Fruit fly (Drosophila melanogaster) whole organism, prepupa: ENCODE data around the gene CG7724.

Experiments
- CG11902 ChIP-seq: fragments of 200-800 bp; sonication (Bioruptor generic); optimal IDR thresholded peaks from 3 replicates; lab custom pipeline; 2016; ENCODE audit warnings: missing biosample characterization, missing genetic modification characterization
- CG16779 ChIP-seq: fragments of 200-800 bp; sonication (Bioruptor generic); optimal IDR thresholded peaks from 3 replicates; lab custom pipeline; 2017; ENCODE audit warnings: missing biosample characterization, mild to moderate bottlenecking, missing genetic modification characterization
- CG31627 ChIP-seq: fragments of 200-800 bp; sonication (Bioruptor generic); optimal IDR thresholded peaks from 3 replicates; lab custom pipeline; 2016; ENCODE audit warnings: missing biosample characterization, missing genetic modification characterization
- CG34406 ChIP-seq: fragments of 200-800 bp; sonication (Bioruptor generic); optimal IDR thresholded peaks from 3 replicates; lab custom pipeline; 2016; ENCODE audit warnings: missing biosample characterization, missing genetic modification characterization
- CG9139 ChIP-seq: fragments of 200-800 bp; sonication (Bioruptor generic); optimal IDR thresholded peaks from 3 replicates; lab custom pipeline; 2017; ENCODE audit warnings: missing biosample characterization, mild to moderate bottlenecking, missing genetic modification characterization
- Ets21C ChIP-seq: fragments of 200-800 bp; sonication (Bioruptor generic); optimal IDR thresholded peaks from 3 replicates; lab custom pipeline; 2016; ENCODE audit warnings: missing biosample characterization, missing genetic modification characterization
- Ets96B ChIP-seq: fragments of 200-800 bp; optimal IDR thresholded peaks from 2 replicates; lab custom pipeline; 2019; ENCODE audit warnings: missing biosample characterization, mild to moderate bottlenecking, missing genetic modification characterization, moderate library complexity
- Gug ChIP-seq: fragments of 200-800 bp; sonication (Bioruptor generic); IDR thresholded peaks from 2 replicates; pipeline ENCODE4 v1.3.6; 2022; ENCODE audit warnings: missing biosample characterization, missing genetic modification characterization
- Hr38 ChIP-seq: sonication (Bioruptor generic); optimal IDR thresholded peaks from 2 replicates; lab custom pipeline; 2016; ENCODE audit warnings: missing biosample characterization, missing genetic modification characterization
- cyc ChIP-seq: fragments of 200-800 bp; sonication (Bioruptor generic); optimal IDR thresholded peaks from 3 replicates; lab custom pipeline; 2016; ENCODE audit warnings: missing biosample characterization, missing genetic modification characterization
- dac ChIP-seq: fragments of 200-800 bp; sonication (Bioruptor generic); optimal IDR thresholded peaks from 2 replicates; lab custom pipeline; 2017; ENCODE audit warnings: missing biosample characterization, mild to moderate bottlenecking, missing genetic modification characterization
- esn ChIP-seq: fragments of 200-800 bp; sonication (Bioruptor generic); optimal IDR thresholded peaks from 2 replicates; lab custom pipeline; 2016; ENCODE audit warnings: missing biosample characterization, mild to moderate bottlenecking, missing genetic modification characterization, moderate library complexity
- pdm3 ChIP-seq: fragments of 200-800 bp; sonication (Bioruptor generic); optimal IDR thresholded peaks from 3 replicates; lab custom pipeline; 2016; ENCODE audit warnings: missing biosample characterization, missing genetic modification characterization

DNA sequence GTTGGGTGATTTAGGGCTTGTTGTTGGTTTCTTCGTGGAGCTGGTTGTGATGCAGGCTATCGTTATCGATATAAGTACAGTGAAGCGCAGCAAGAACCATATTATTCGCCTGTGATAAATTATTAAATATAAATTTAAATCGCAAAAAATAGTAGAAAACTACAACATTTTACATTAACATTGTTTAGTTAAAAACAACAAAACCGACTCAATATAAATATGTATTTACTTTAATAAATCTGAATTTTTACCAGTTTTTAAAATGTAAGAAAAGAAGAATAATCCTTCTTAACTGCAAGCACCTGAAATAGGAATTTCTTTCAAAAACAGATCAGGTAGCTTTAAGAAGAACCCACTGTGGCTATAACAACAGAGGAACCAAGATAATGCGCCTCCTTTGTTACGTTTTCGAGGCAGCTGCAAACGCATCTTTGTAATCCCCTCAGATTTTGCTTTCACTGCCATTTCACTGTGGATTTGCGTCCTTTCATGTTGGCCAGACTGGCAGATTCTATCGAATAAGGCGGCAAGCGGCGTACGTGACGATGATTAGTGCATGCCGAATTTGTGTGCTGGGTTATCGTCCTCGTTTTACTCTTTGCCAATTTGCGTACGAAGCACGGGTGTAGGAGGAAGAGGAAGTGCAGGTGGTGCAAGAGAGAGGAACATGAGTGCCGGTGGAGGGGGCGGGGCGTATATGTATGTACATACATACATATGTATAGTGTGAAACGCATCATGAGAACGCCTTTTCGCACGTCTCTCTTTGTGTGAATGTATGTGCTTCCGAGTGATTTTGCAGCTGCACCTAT, 44.7 kb upstream of the CG7724 start:
- TF ChIP-seq Hr38 (GFP tag; lab: Kevin White, UChicago) (no peak), pdm3 (GFP tag; lab: Kevin White, UChicago) (peak; percentile 17), dac (GFP tag; lab: Kevin White, UChicago) (no peak), Ets21C (GFP tag; lab: Kevin White, UChicago) (peak; percentile 21), cyc (no peak), CG11902 (GFP tag; lab: Kevin White, UChicago) (no peak), Ets96B (tag; lab: Kevin White, UChicago) (no peak), esn (GFP tag; lab: Kevin White, UChicago) (peak; percentile 77), Gug (GFP tag; lab: Robert Waterston, UW) (no peak), CG34406 (GFP tag; lab: Kevin White, UChicago) (peak; percentile 30), CG16779 (tag; lab: Kevin White, UChicago) (no peak), CG31627 (GFP tag; lab: Kevin White, UChicago) (peak; percentile 9), CG9139 (GFP tag; lab: Kevin White, UChicago) (no peak)
